Fruit fly (Drosophila melanogaster) whole organism, prepupa: ENCODE measurements around the gene CG34357.

ENCODE experiments used
- Blimp-1 ChIP-seq: fragments of 200-800 bp; sonication (Bioruptor generic); optimal IDR thresholded peaks from 3 replicates; lab custom pipeline; 2017; ENCODE audit warnings: missing biosample characterization, missing genetic modification characterization, mild to moderate bottlenecking, moderate library complexity, missing genetic modification reagents
- CG10631 ChIP-seq: fragments of 200-800 bp; sonication (Bioruptor generic); optimal IDR thresholded peaks from 2 replicates; lab custom pipeline; 2016; ENCODE audit warnings: missing biosample characterization, missing genetic modification characterization
- CG10669 ChIP-seq: fragments of 200-800 bp; sonication (Bioruptor generic); optimal IDR thresholded peaks from 3 replicates; lab custom pipeline; 2018; ENCODE audit warnings: missing biosample characterization, mild to moderate bottlenecking, missing genetic modification characterization, moderate library complexity
- CG11294 ChIP-seq: fragments of 200-800 bp; sonication (Bioruptor generic); IDR thresholded peaks from 2 replicates; pipeline ENCODE4 v1.3.6; 2022; ENCODE audit warnings: missing biosample characterization, missing genetic modification characterization
- CG15336 ChIP-seq: fragments of 200-800 bp; sonication (Bioruptor generic); IDR thresholded peaks from 2 replicates; pipeline ENCODE4 v1.3.6; 2022; ENCODE audit warnings: missing biosample characterization, missing genetic modification characterization
- CG1621 ChIP-seq: fragments of 200-800 bp; sonication (Bioruptor generic); optimal IDR thresholded peaks from 3 replicates; lab custom pipeline; 2018; ENCODE audit warnings: missing biosample characterization, mild to moderate bottlenecking, missing genetic modification characterization
- CG16779 ChIP-seq: fragments of 200-800 bp; sonication (Bioruptor generic); optimal IDR thresholded peaks from 3 replicates; lab custom pipeline; 2017; ENCODE audit warnings: missing biosample characterization, mild to moderate bottlenecking, missing genetic modification characterization
- CG3032 ChIP-seq: fragments of 200-800 bp; optimal IDR thresholded peaks from 2 replicates; lab custom pipeline; 2019; ENCODE audit warnings: missing biosample characterization, mild to moderate bottlenecking, missing genetic modification characterization, moderate library complexity
- CG32006 ChIP-seq: fragments of 200-800 bp; sonication (Bioruptor generic); optimal IDR thresholded peaks from 3 replicates; lab custom pipeline; 2017; ENCODE audit warnings: missing biosample characterization, mild to moderate bottlenecking, missing genetic modification characterization
- CG34406 ChIP-seq: fragments of 200-800 bp; sonication (Bioruptor generic); optimal IDR thresholded peaks from 3 replicates; lab custom pipeline; 2016; ENCODE audit warnings: missing biosample characterization, missing genetic modification characterization
- CG3919 ChIP-seq: fragments of 200-800 bp; sonication (Bioruptor generic); optimal IDR thresholded peaks from 3 replicates; lab custom pipeline; 2016; ENCODE audit warnings: missing biosample characterization, missing genetic modification characterization
- CG6163 ChIP-seq: fragments of 200-800 bp; sonication (Bioruptor generic); IDR thresholded peaks from 3 replicates; pipeline ENCODE4 v1.3.6; 2022; ENCODE audit warnings: missing biosample characterization, missing genetic modification characterization
- CG6276 ChIP-seq: fragments of 200-800 bp; sonication (Bioruptor generic); optimal IDR thresholded peaks from 2 replicates; lab custom pipeline; 2017; ENCODE audit warnings: missing biosample characterization, mild to moderate bottlenecking, missing genetic modification characterization
- CG6792 ChIP-seq: fragments of 200-800 bp; sonication (Bioruptor generic); optimal IDR thresholded peaks from 3 replicates; lab custom pipeline; 2016; ENCODE audit warnings: missing biosample characterization, missing genetic modification characterization
- CG6808 ChIP-seq: fragments of 200-800 bp; sonication (Bioruptor generic); optimal IDR thresholded peaks from 3 replicates; lab custom pipeline; 2017; ENCODE audit warnings: missing biosample characterization, missing genetic modification characterization, mild to moderate bottlenecking, moderate library complexity, missing genetic modification reagents
- CG6854 ChIP-seq: fragments of 200-800 bp; sonication (Bioruptor generic); optimal IDR thresholded peaks from 2 replicates; lab custom pipeline; 2017; ENCODE audit warnings: missing biosample characterization, mild to moderate bottlenecking, missing genetic modification characterization
- CG8119 ChIP-seq: fragments of 200-800 bp; sonication (Bioruptor generic); IDR thresholded peaks from 3 replicates; pipeline ENCODE4 v1.3.6; 2022; ENCODE audit warnings: missing biosample characterization, missing genetic modification characterization
- CG8319 ChIP-seq: fragments of 200-800 bp; sonication (Bioruptor generic); optimal IDR thresholded peaks from 3 replicates; lab custom pipeline; 2016; ENCODE audit warnings: missing biosample characterization, missing genetic modification characterization
- Eip75B ChIP-seq: fragments of 200-800 bp; sonication (Bioruptor generic); optimal IDR thresholded peaks from 3 replicates; lab custom pipeline; 2016; ENCODE audit warnings: missing biosample characterization, missing genetic modification characterization
- Eip78C ChIP-seq: fragments of 200-800 bp; sonication (Bioruptor generic); peaks from one replicate; lab custom pipeline; 2016; ENCODE audit warnings: missing biosample characterization, missing genetic modification characterization
- Ets21C ChIP-seq: fragments of 200-800 bp; sonication (Bioruptor generic); optimal IDR thresholded peaks from 3 replicates; lab custom pipeline; 2016; ENCODE audit warnings: missing biosample characterization, missing genetic modification characterization
- Gug ChIP-seq: fragments of 200-800 bp; sonication (Bioruptor generic); IDR thresholded peaks from 2 replicates; pipeline ENCODE4 v1.3.6; 2022; ENCODE audit warnings: missing biosample characterization, missing genetic modification characterization
- Hr39 ChIP-seq: fragments of 200-800 bp; sonication (Bioruptor generic); optimal IDR thresholded peaks from 2 replicates; lab custom pipeline; 2016; ENCODE audit warnings: missing biosample characterization, missing genetic modification characterization
- Hr4 ChIP-seq: fragments of 200-800 bp; sonication (Bioruptor generic); optimal IDR thresholded peaks from 3 replicates; lab custom pipeline; 2016; ENCODE audit warnings: missing biosample characterization, missing genetic modification characterization
- Lpt ChIP-seq: fragments of 200-800 bp; sonication (Bioruptor generic); optimal IDR thresholded peaks from 3 replicates; lab custom pipeline; 2016; ENCODE audit warnings: missing biosample characterization, missing genetic modification characterization
- Met ChIP-seq: fragments of 200-800 bp; sonication (Bioruptor generic); optimal IDR thresholded peaks from 3 replicates; lab custom pipeline; 2016; ENCODE audit warnings: missing biosample characterization, missing genetic modification characterization
- OdsH ChIP-seq: fragments of 200-800 bp; sonication (Bioruptor generic); optimal IDR thresholded peaks from 3 replicates; lab custom pipeline; 2016; ENCODE audit warnings: missing biosample characterization, missing genetic modification characterization
- Smox ChIP-seq: fragments of 200-800 bp; sonication (Bioruptor generic); optimal IDR thresholded peaks from 3 replicates; lab custom pipeline; 2016; ENCODE audit warnings: missing biosample characterization, missing genetic modification characterization
- Sox102F ChIP-seq: fragments of 200-800 bp; sonication (Bioruptor generic); optimal IDR thresholded peaks from 2 replicates; lab custom pipeline; 2016; ENCODE audit warnings: missing biosample characterization, mild to moderate bottlenecking, missing genetic modification characterization
- Sox14 ChIP-seq: fragments of 200-800 bp; sonication (Bioruptor generic); optimal IDR thresholded peaks from 3 replicates; lab custom pipeline; 2016; ENCODE audit warnings: missing biosample characterization, missing genetic modification characterization
- Sox15 ChIP-seq: fragments of 200-800 bp; sonication (Bioruptor generic); optimal IDR thresholded peaks from 3 replicates; lab custom pipeline; 2016; ENCODE audit warnings: missing biosample characterization, missing genetic modification characterization
- dac ChIP-seq: fragments of 200-800 bp; sonication (Bioruptor generic); optimal IDR thresholded peaks from 2 replicates; lab custom pipeline; 2017; ENCODE audit warnings: missing biosample characterization, mild to moderate bottlenecking, missing genetic modification characterization
- dsx ChIP-seq: fragments of 200-800 bp; optimal IDR thresholded peaks from 3 replicates; lab custom pipeline; 2019; ENCODE audit warnings: missing biosample characterization, mild to moderate bottlenecking, missing genetic modification characterization, moderate library complexity; ENCODE audit not compliant: poor library complexity, severe bottlenecking
- eg ChIP-seq: fragments of 200-800 bp; sonication (Bioruptor generic); IDR thresholded peaks from 3 replicates; pipeline ENCODE4 v1.3.6; 2022; ENCODE audit warnings: missing biosample characterization, missing genetic modification characterization
- esn ChIP-seq: fragments of 200-800 bp; sonication (Bioruptor generic); optimal IDR thresholded peaks from 2 replicates; lab custom pipeline; 2016; ENCODE audit warnings: missing biosample characterization, mild to moderate bottlenecking, missing genetic modification characterization, moderate library complexity
- fd59A ChIP-seq: fragments of 200-800 bp; sonication (Bioruptor generic); optimal IDR thresholded peaks from 2 replicates; lab custom pipeline; 2017; ENCODE audit warnings: missing biosample characterization, mild to moderate bottlenecking, missing genetic modification characterization, missing genetic modification reagents
- fd85E ChIP-seq: fragments of 200-800 bp; sonication (Bioruptor generic); optimal IDR thresholded peaks from 3 replicates; lab custom pipeline; 2016; ENCODE audit warnings: missing biosample characterization, missing genetic modification characterization
- fkh ChIP-seq: fragments of 200-800 bp; sonication (Bioruptor generic); optimal IDR thresholded peaks from 3 replicates; lab custom pipeline; 2017; ENCODE audit warnings: missing biosample characterization, mild to moderate bottlenecking, missing genetic modification characterization, moderate library complexity
- lz ChIP-seq: fragments of 200-800 bp; sonication (Bioruptor generic); optimal IDR thresholded peaks from 3 replicates; lab custom pipeline; 2016; ENCODE audit warnings: missing biosample characterization, missing genetic modification characterization
- net ChIP-seq: fragments of 200-800 bp; sonication (Bioruptor generic); optimal IDR thresholded peaks from 3 replicates; lab custom pipeline; 2016; ENCODE audit warnings: missing biosample characterization, missing genetic modification characterization
- pdm3 ChIP-seq: fragments of 200-800 bp; sonication (Bioruptor generic); optimal IDR thresholded peaks from 3 replicates; lab custom pipeline; 2016; ENCODE audit warnings: missing biosample characterization, missing genetic modification characterization
- spab ChIP-seq: fragments of 200-800 bp; sonication (Bioruptor generic); optimal IDR thresholded peaks from 2 replicates; lab custom pipeline; 2017; ENCODE audit warnings: missing biosample characterization, mild to moderate bottlenecking, missing genetic modification characterization, missing genetic modification reagents
- ss ChIP-seq, 2 experiments: fragments of 200-800 bp; sonication (Bioruptor generic); optimal IDR thresholded peaks; 2 replicates in 1 of 2; 3 replicates in 1 of 2; lab custom pipeline; 2017 to 2018; ENCODE audit warnings: mild to moderate bottlenecking in 2 of 2, missing biosample characterization in 2 of 2, missing genetic modification characterization in 2 of 2, moderate library complexity in 1 of 2
- svp ChIP-seq: fragments of 200-800 bp; sonication (Bioruptor generic); peaks from one replicate; lab custom pipeline; 2016; ENCODE audit warnings: missing biosample characterization, missing genetic modification characterization
- topi ChIP-seq: fragments of 200-800 bp; sonication (Bioruptor generic); optimal IDR thresholded peaks from 3 replicates; lab custom pipeline; 2016; ENCODE audit warnings: missing biosample characterization, missing genetic modification characterization
- vri ChIP-seq: fragments of 200-800 bp; sonication (Bioruptor generic); optimal IDR thresholded peaks from 3 replicates; lab custom pipeline; 2016; ENCODE audit warnings: missing biosample characterization, mild to moderate bottlenecking, missing genetic modification characterization

The CG34357 gene

dm6 chr3R:4457625-4458024 is 100.2 kb downstream of the CG34357 start:
- TF ChIP-seq CG8119 (no peak), fkh (peak; percentile 63)

DNA sequence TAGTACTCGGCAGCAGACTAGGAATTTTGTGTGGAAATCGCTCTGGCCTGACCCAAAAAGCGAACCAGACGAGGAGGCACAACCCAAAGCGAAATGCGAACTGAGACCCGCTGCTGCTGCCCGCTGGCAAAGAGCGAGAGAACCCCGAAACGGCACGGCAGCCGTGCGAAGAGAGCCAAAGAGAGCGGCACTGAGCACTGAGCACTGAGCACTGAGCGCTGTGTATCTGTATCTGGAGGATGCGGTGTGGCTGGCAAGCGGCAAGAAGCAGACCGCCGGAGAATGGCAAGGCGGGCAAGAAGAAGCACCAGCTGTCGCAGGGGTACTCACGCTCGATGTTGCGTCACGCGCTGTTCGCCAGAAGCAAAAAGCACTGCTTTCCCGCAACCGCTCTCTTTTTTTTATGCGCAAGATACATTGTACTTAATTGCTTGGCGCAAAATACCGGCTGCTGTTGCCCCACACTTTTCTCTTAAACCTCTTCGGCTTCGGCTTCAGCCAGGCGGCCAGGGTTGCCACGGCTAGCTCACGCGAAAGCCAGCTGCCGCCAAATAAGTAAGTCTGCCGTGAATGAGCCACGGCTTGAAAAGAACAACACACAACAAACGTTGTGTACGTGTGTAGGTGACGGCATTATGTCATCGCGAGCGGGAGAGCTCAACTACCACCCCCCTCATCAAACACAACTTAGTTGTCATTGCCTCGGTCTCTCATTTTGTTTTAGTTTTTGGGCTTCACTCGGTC is 104.5 kb downstream of the CG34357 start:
- TF ChIP-seq Met (GFP tag; lab: Kevin White, UChicago): peak; percentile 1
- TF ChIP-seq CG34406: no peak
- TF ChIP-seq topi (GFP tag; lab: Kevin White, UChicago): no peak
- peak; percentile 54 for TF ChIP-seq fkh
- peak; percentile 99 for TF ChIP-seq vri (GFP tag; lab: Kevin White, UChicago)
- peak; percentile 8 for TF ChIP-seq Eip75B
- TF ChIP-seq CG6163 (GFP tag; lab: Robert Waterston, UW): peak; percentile 63; the same call in 2 of the 3 replicates
- peak; percentile 60; the same call in 1 of the 3 replicates for TF ChIP-seq CG8119
- TF ChIP-seq esn (GFP tag; lab: Kevin White, UChicago): peak; percentile 15
- peak; percentile 24 for TF ChIP-seq CG6808 (GFP tag; lab: Kevin White, UChicago)
- no peak for TF ChIP-seq Gug (GFP tag; lab: Robert Waterston, UW)
- no peak for TF ChIP-seq Smox
- no peak for TF ChIP-seq Hr4
- peak; percentile 41 for TF ChIP-seq Sox102F
- TF ChIP-seq CG3032 (tag; lab: Kevin White, UChicago): no peak
- TF ChIP-seq Sox15 (GFP tag; lab: Kevin White, UChicago): no peak
- TF ChIP-seq eg: peak; percentile 59; the same call in 2 of the 3 replicates
- no peak for TF ChIP-seq spab (GFP tag; lab: Kevin White, UChicago)
- TF ChIP-seq fd59A (GFP tag; lab: Kevin White, UChicago): no peak
- TF ChIP-seq Blimp-1 (GFP tag; lab: Kevin White, UChicago): peak; percentile 7
- TF ChIP-seq CG3919 (GFP tag; lab: Kevin White, UChicago): peak; percentile 30
- TF ChIP-seq CG16779 (tag; lab: Kevin White, UChicago): peak; percentile 71
- no peak for TF ChIP-seq pdm3 (GFP tag; lab: Kevin White, UChicago)
- peak; percentile 14 for TF ChIP-seq CG6792 (GFP tag; lab: Kevin White, UChicago)
- TF ChIP-seq Hr39 (GFP tag; lab: Kevin White, UChicago): no peak
- no peak for TF ChIP-seq CG10669 (GFP tag; lab: Kevin White, UChicago)
- peak; percentile 37 for TF ChIP-seq Sox14 (GFP tag; lab: Kevin White, UChicago)
- TF ChIP-seq CG32006: no peak
- peak; percentile 73 for TF ChIP-seq svp (GFP tag; lab: Kevin White, UChicago)
- no peak for TF ChIP-seq CG10631 (GFP tag; lab: Kevin White, UChicago)
- peak; percentile 84 for TF ChIP-seq CG6854
- TF ChIP-seq CG1621: peak; percentile 67
- TF ChIP-seq dac: no peak
- peak; percentile 48 to 62 for TF ChIP-seq ss (GFP tag; optimal IDR thresholded peaks at IDR 0.05; lab: Kevin White, UChicago)
- peak; percentile 48; the same call in 1 of the 2 replicates for TF ChIP-seq CG15336 (GFP tag; lab: Robert Waterston, UW)
- peak; percentile 16 for TF ChIP-seq Lpt (GFP tag; lab: Kevin White, UChicago)
- no peak for TF ChIP-seq fd85E (GFP tag; lab: Kevin White, UChicago)
- no peak for TF ChIP-seq Ets21C (GFP tag; lab: Kevin White, UChicago)
- peak; percentile 99 for TF ChIP-seq dsx (GFP tag; lab: Kevin White, UChicago)
- peak; percentile 27 for TF ChIP-seq net
- TF ChIP-seq CG8319 (GFP tag; lab: Kevin White, UChicago): no peak
- TF ChIP-seq CG11294: no peak
- TF ChIP-seq Eip78C: peak; percentile 66
- TF ChIP-seq OdsH: no peak
- TF ChIP-seq lz: no peak
- no peak for TF ChIP-seq CG6276 (GFP tag; lab: Kevin White, UChicago)
